Fruit fly (Drosophila melanogaster) whole organism, embryonic: ENCODE results near the gene CG17134.

Experiments
- Asciz ChIP-seq: fragments of 200-800 bp; sonication (Bioruptor generic); optimal IDR thresholded peaks from 2 replicates; lab custom pipeline; 2017; ENCODE audit warnings: missing biosample characterization, mild to moderate bottlenecking, missing genetic modification characterization, missing genetic modification reagents
- Awh ChIP-seq: fragments of 200-800 bp; sonication (Bioruptor generic); IDR thresholded peaks from 2 replicates; pipeline ENCODE4, ENCODE4 v1.3.6; 2022; ENCODE audit warnings: missing biosample characterization, missing genetic modification characterization
- CG10543 ChIP-seq: fragments of 200-800 bp; sonication (Bioruptor generic); optimal IDR thresholded peaks from 3 replicates; lab custom pipeline; 2017; ENCODE audit warnings: missing biosample characterization, mild to moderate bottlenecking, missing genetic modification characterization, moderate library complexity
- CG10959 ChIP-seq: fragments of 200-800 bp; sonication (Bioruptor generic); IDR thresholded peaks from 2 replicates; pipeline ENCODE4 v1.3.6; 2022; ENCODE audit warnings: missing biosample characterization, missing genetic modification characterization
- CG10979 ChIP-seq: fragments of 200-800 bp; sonication (Bioruptor generic); optimal IDR thresholded peaks from 2 replicates; lab custom pipeline; 2018; ENCODE audit warnings: missing biosample characterization, mild to moderate bottlenecking, missing genetic modification characterization, moderate library complexity
- CG11093 ChIP-seq: fragments of 200-800 bp; sonication (Bioruptor generic); IDR thresholded peaks from 3 replicates; pipeline ENCODE4 v1.3.6; 2022; ENCODE audit warnings: missing biosample characterization, missing genetic modification characterization
- CG11695 ChIP-seq: fragments of 200-800 bp; sonication (Bioruptor generic); IDR thresholded peaks from 3 replicates; pipeline ENCODE4 v1.3.6; 2022; ENCODE audit warnings: missing biosample characterization, missing genetic modification characterization
- CG12104 ChIP-seq: fragments of 200-800 bp; sonication (Bioruptor generic); optimal IDR thresholded peaks from 3 replicates; lab custom pipeline; 2016; ENCODE audit warnings: missing biosample characterization, missing genetic modification characterization
- CG12659 ChIP-seq: fragments of 200-800 bp; sonication (Bioruptor generic); optimal IDR thresholded peaks from 3 replicates; lab custom pipeline; 2017; ENCODE audit warnings: mild to moderate bottlenecking, missing biosample characterization, missing genetic modification reagents, missing genetic modification characterization
- CG12942 ChIP-seq: fragments of 200-800 bp; sonication (Bioruptor generic); optimal IDR thresholded peaks from 3 replicates; lab custom pipeline; 2016; ENCODE audit warnings: missing biosample characterization, missing genetic modification characterization
- CG14050 ChIP-seq: fragments of 200-800 bp; sonication (Bioruptor generic); IDR thresholded peaks from 3 replicates; pipeline ENCODE4 v1.3.6; 2022; ENCODE audit warnings: missing biosample characterization, missing genetic modification characterization
- CG15011 ChIP-seq: fragments of 200-800 bp; sonication (Bioruptor generic); optimal IDR thresholded peaks from 3 replicates; lab custom pipeline; 2018; ENCODE audit warnings: missing biosample characterization, mild to moderate bottlenecking, missing genetic modification characterization
- CG17328 ChIP-seq: fragments of 200-800 bp; sonication (Bioruptor generic); IDR thresholded peaks from 2 replicates; pipeline ENCODE4 v1.3.6; 2022; ENCODE audit warnings: missing biosample characterization, missing genetic modification characterization
- CG17359 ChIP-seq: fragments of 200-800 bp; sonication (Bioruptor generic); optimal IDR thresholded peaks from 3 replicates; lab custom pipeline; 2018; ENCODE audit warnings: missing biosample characterization, mild to moderate bottlenecking, missing genetic modification characterization, moderate library complexity
- CG17361 ChIP-seq: fragments of 200-800 bp; sonication (Bioruptor generic); IDR thresholded peaks from 3 replicates; pipeline ENCODE4 v1.3.6; 2022; ENCODE audit warnings: missing biosample characterization, missing genetic modification characterization
- CG18011 ChIP-seq: fragments of 200-800 bp; sonication (Bioruptor generic); optimal IDR thresholded peaks from 2 replicates; lab custom pipeline; 2017; ENCODE audit warnings: missing biosample characterization, missing genetic modification characterization, mild to moderate bottlenecking, moderate library complexity, missing genotype
- CG30403 ChIP-seq: fragments of 200-800 bp; sonication (Bioruptor generic); optimal IDR thresholded peaks from 3 replicates; lab custom pipeline; 2016; ENCODE audit warnings: missing biosample characterization, missing genetic modification characterization
- CG32532 ChIP-seq: fragments of 200-800 bp; sonication (Bioruptor generic); IDR thresholded peaks from 2 replicates; pipeline ENCODE4 v1.3.6; 2022; ENCODE audit warnings: missing biosample characterization, missing genetic modification characterization
- CG3726 ChIP-seq: fragments of 200-800 bp; sonication (Bioruptor generic); IDR thresholded peaks from 3 replicates; pipeline ENCODE4, ENCODE4 v1.3.6; 2022; ENCODE audit warnings: missing biosample characterization, missing genetic modification characterization
- CG4424 ChIP-seq: fragments of 200-800 bp; sonication (Bioruptor generic); optimal IDR thresholded peaks from 3 replicates; lab custom pipeline; 2016; ENCODE audit warnings: missing biosample characterization, missing genetic modification characterization
- CG6689 ChIP-seq: fragments of 200-800 bp; sonication (Bioruptor generic); IDR thresholded peaks from 2 replicates; pipeline ENCODE4 v1.3.6; 2022; ENCODE audit warnings: missing biosample characterization, missing genetic modification characterization
- CG6765 ChIP-seq: fragments of 200-800 bp; sonication (Bioruptor generic); optimal IDR thresholded peaks from 3 replicates; lab custom pipeline; 2017; ENCODE audit warnings: missing biosample characterization, mild to moderate bottlenecking, missing genetic modification characterization
- CG6854 ChIP-seq: fragments of 200-800 bp; sonication (Bioruptor generic); optimal IDR thresholded peaks from 3 replicates; lab custom pipeline; 2017; ENCODE audit warnings: missing biosample characterization, mild to moderate bottlenecking, missing genetic modification characterization
- CG7357 ChIP-seq: fragments of 200-800 bp; sonication (Bioruptor generic); IDR thresholded peaks from 3 replicates; pipeline ENCODE4 v1.3.6; 2022; ENCODE audit warnings: missing biosample characterization, missing genetic modification characterization
- CG8388 ChIP-seq: fragments of 200-800 bp; sonication (Bioruptor generic); optimal IDR thresholded peaks from 2 replicates; lab custom pipeline; 2019; ENCODE audit warnings: missing biosample characterization, mild to moderate bottlenecking, missing genetic modification characterization, moderate library complexity
- CoRest ChIP-seq: fragments of 200-800 bp; sonication (Bioruptor generic); optimal IDR thresholded peaks from 3 replicates; lab custom pipeline; 2018; ENCODE audit warnings: missing biosample characterization, mild to moderate bottlenecking, missing genetic modification characterization, moderate library complexity
- Drgx ChIP-seq: fragments of 200-800 bp; sonication (Bioruptor generic); IDR thresholded peaks from 2 replicates; pipeline ENCODE4 v1.3.6; 2022; ENCODE audit warnings: missing biosample characterization, missing genetic modification characterization
- H2.0 ChIP-seq: fragments of 200-800 bp; sonication (Bioruptor generic); IDR thresholded peaks from 2 replicates; pipeline ENCODE4 v1.3.6; 2022; ENCODE audit warnings: missing biosample characterization, missing genetic modification characterization
- HLH3B ChIP-seq: fragments of 200-800 bp; sonication (Bioruptor generic); IDR thresholded peaks from 2 replicates; pipeline ENCODE4 v1.3.6; 2022; ENCODE audit warnings: missing biosample characterization, missing genetic modification characterization
- Hr51 ChIP-seq, 2 experiments: fragments of 200-800 bp; sonication (Bioruptor generic); optimal IDR thresholded peaks; 2 replicates in 1 of 2; 3 replicates in 1 of 2; lab custom pipeline; 2016 to 2018; ENCODE audit warnings: missing biosample characterization in 2 of 2, missing genetic modification characterization in 2 of 2, mild to moderate bottlenecking in 1 of 2, moderate library complexity in 1 of 2
- Meics ChIP-seq: fragments of 200-800 bp; sonication (Bioruptor generic); optimal IDR thresholded peaks from 2 replicates; lab custom pipeline; 2017; ENCODE audit warnings: missing biosample characterization, mild to moderate bottlenecking, missing genetic modification characterization
- Oli ChIP-seq: fragments of 200-800 bp; sonication (Bioruptor generic); optimal IDR thresholded peaks from 2 replicates; lab custom pipeline; 2018; ENCODE audit warnings: missing biosample characterization, mild to moderate bottlenecking, missing genetic modification characterization, moderate library complexity
- PHDP ChIP-seq: fragments of 200-800 bp; sonication (Bioruptor generic); optimal IDR thresholded peaks from 3 replicates; lab custom pipeline; 2018; ENCODE audit warnings: missing biosample characterization, mild to moderate bottlenecking, missing genetic modification characterization, moderate library complexity
- Ptx1 ChIP-seq: fragments of 200-800 bp; sonication (Bioruptor generic); IDR thresholded peaks from 2 replicates; pipeline ENCODE4 v1.3.6; 2022; ENCODE audit warnings: missing biosample characterization, missing genetic modification characterization
- Xbp1 ChIP-seq: fragments of 200-800 bp; sonication (Bioruptor generic); optimal IDR thresholded peaks from 3 replicates; lab custom pipeline; 2016; ENCODE audit warnings: missing biosample characterization, mild to moderate bottlenecking, missing genetic modification characterization
- ap ChIP-seq: fragments of 200-800 bp; sonication (Bioruptor generic); IDR thresholded peaks from 2 replicates; pipeline ENCODE4 v1.3.6; 2022; ENCODE audit warnings: missing biosample characterization, missing genetic modification characterization
- ara ChIP-seq: fragments of 200-800 bp; sonication (Bioruptor generic); IDR thresholded peaks from 2 replicates; pipeline ENCODE4 v1.3.6; 2022; ENCODE audit warnings: missing biosample characterization, missing genetic modification characterization
- cad ChIP-seq: fragments of >200 bp; optimal IDR thresholded peaks from 2 replicates; lab custom pipeline; 2017; ENCODE audit warnings: missing biosample characterization, missing genetic modification characterization
- caup ChIP-seq: fragments of 200-800 bp; sonication (Bioruptor generic); optimal IDR thresholded peaks from 3 replicates; lab custom pipeline; 2017; ENCODE audit warnings: missing biosample characterization, mild to moderate bottlenecking, missing genetic modification characterization, moderate library complexity; ENCODE audit not compliant: severe bottlenecking
- cg ChIP-seq: fragments of 200-800 bp; sonication (Bioruptor generic); optimal IDR thresholded peaks from 3 replicates; lab custom pipeline; 2019; ENCODE audit warnings: missing biosample characterization, mild to moderate bottlenecking, missing genetic modification characterization, moderate library complexity
- ci ChIP-seq: fragments of 200-800 bp; sonication (Bioruptor generic); IDR thresholded peaks from 3 replicates; pipeline ENCODE4 v1.3.6; 2022; ENCODE audit warnings: missing biosample characterization, missing genetic modification characterization
- dysf ChIP-seq: fragments of 200-800 bp; sonication (Bioruptor generic); IDR thresholded peaks from 3 replicates; pipeline ENCODE4 v1.3.6; 2022; ENCODE audit warnings: missing biosample characterization, missing genetic modification characterization
- fd96Cb ChIP-seq: fragments of 200-800 bp; sonication (Bioruptor generic); optimal IDR thresholded peaks from 2 replicates; lab custom pipeline; 2018; ENCODE audit warnings: missing biosample characterization, mild to moderate bottlenecking, missing genetic modification characterization, moderate library complexity
- hkb ChIP-seq, 2 experiments: fragments of 200-800 bp in 1 of 2; fragments of >200 bp in 1 of 2; sonication (Bioruptor generic) in 1 of 2; IDR thresholded peaks in 1 of 2; optimal IDR thresholded peaks in 1 of 2; 2 replicates each; pipeline versions ENCODE4 v1.3.6 to Lab custom; 2017 to 2022; ENCODE audit warnings: missing biosample characterization in 1 of 2, missing genetic modification characterization in 1 of 2
- ind ChIP-seq: fragments of 200-800 bp; sonication (Bioruptor generic); optimal IDR thresholded peaks from 3 replicates; lab custom pipeline; 2016; ENCODE audit warnings: missing biosample characterization, missing genetic modification characterization
- lmd ChIP-seq: fragments of 200-800 bp; sonication (Bioruptor generic); IDR thresholded peaks from 2 replicates; pipeline ENCODE4 v1.3.6; 2022; ENCODE audit warnings: missing biosample characterization, missing genetic modification characterization
- nmo ChIP-seq: fragments of 200-800 bp; sonication (Bioruptor generic); optimal IDR thresholded peaks from 2 replicates; lab custom pipeline; 2018; ENCODE audit warnings: missing biosample characterization, mild to moderate bottlenecking, missing genetic modification characterization, moderate library complexity
- onecut ChIP-seq: fragments of 200-800 bp; sonication (Bioruptor generic); IDR thresholded peaks from 2 replicates; pipeline ENCODE4 v1.3.6; 2022; ENCODE audit warnings: missing biosample characterization, missing genetic modification characterization

Gene CG17134

dm6 chr2L:10849511-10850191, 29.1 kb downstream of the CG17134 start, which contains the start of gene SmydA-3:
Gene SmydA-3 (plus strand): TSS chr2L:10850141.
- TF ChIP-seq lmd, result 0 out of 2 replicates have a peak, but pooled peaks have one; percentile 27
- TF ChIP-seq CG6854, result no peak
- no peak for TF ChIP-seq CG12942 (GFP tag; lab: Kevin White, UChicago)
- no peak for TF ChIP-seq CG10959
- no peak for TF ChIP-seq cg (GFP tag; lab: Kevin White, UChicago)
- peak; percentile 18 for TF ChIP-seq Oli (tag; lab: Kevin White, UChicago)
- TF ChIP-seq Ptx1 (GFP tag; lab: Robert Waterston, UW), result peak; percentile 20; the same call in 1 of the 2 replicates
- TF ChIP-seq CG17328, result peak; percentile 43; the same call in 1 of the 2 replicates
- TF ChIP-seq CG11695 (GFP tag; lab: Robert Waterston, UW), result peak; percentile 63; the same call in 1 of the 3 replicates
- TF ChIP-seq Xbp1 (GFP tag; lab: Kevin White, UChicago), result peak; percentile 23
- TF ChIP-seq ara (GFP tag; lab: Robert Waterston, UW), result 0 out of 2 replicates have a peak, but pooled peaks have one; percentile 30
- TF ChIP-seq ci (GFP tag; lab: Robert Waterston, UW), result peak; percentile 47; the same call in 1 of the 3 replicates
- 0 out of 3 replicates have a peak, but pooled peaks have one; percentile 9 for TF ChIP-seq CG11093 (GFP tag; lab: Robert Waterston, UW)
- TF ChIP-seq onecut (GFP tag; lab: Robert Waterston, UW), result peak; percentile 84
- peak; percentile 2 for TF ChIP-seq CG8388 (GFP tag; lab: Kevin White, UChicago)
- 0 out of 3 replicates have a peak, but pooled peaks have one; percentile 30 for TF ChIP-seq CG3726
- peak; percentile 28 for TF ChIP-seq PHDP (tag; lab: Kevin White, UChicago)
- TF ChIP-seq fd96Cb (tag; lab: Kevin White, UChicago), result peak; percentile 13
- TF ChIP-seq dysf (GFP tag; lab: Robert Waterston, UW), result peak; percentile 14; the same call in 1 of the 3 replicates
- peak; percentile 49 for TF ChIP-seq CG17359
- peak; percentile 25 for TF ChIP-seq CG10543 (GFP tag; lab: Kevin White, UChicago)
- no peak for TF ChIP-seq hkb (optimal IDR thresholded peaks at IDR 0.05; lab: Kevin White, UChicago)
- peak; percentile 71 for TF ChIP-seq hkb (GFP tag; IDR thresholded peaks at IDR 0.05; lab: Robert Waterston, UW)
- TF ChIP-seq Hr51 (GFP tag; optimal IDR thresholded peaks at IDR 0.05; lab: Kevin White, UChicago), result no peak
- peak; percentile 6 for TF ChIP-seq nmo (GFP tag; lab: Kevin White, UChicago)
- peak; percentile 5 for TF ChIP-seq CG12104 (GFP tag; lab: Kevin White, UChicago)
- peak; percentile 20 for TF ChIP-seq CoRest (tag; lab: Kevin White, UChicago)
- peak; percentile 32 for TF ChIP-seq CG6765 (GFP tag; lab: Kevin White, UChicago)
- TF ChIP-seq CG14050 (GFP tag; lab: Robert Waterston, UW), result 0 out of 3 replicates have a peak, but pooled peaks have one; percentile 10
- TF ChIP-seq caup (GFP tag; lab: Kevin White, UChicago), result peak; percentile 18
- no peak for TF ChIP-seq cad (GFP tag; lab: Kevin White, UChicago)
- TF ChIP-seq Awh, result peak; percentile 62
- peak; percentile 35 for TF ChIP-seq CG4424 (GFP tag; lab: Kevin White, UChicago)
- TF ChIP-seq H2.0 (GFP tag; lab: Robert Waterston, UW), result no peak
- 0 out of 2 replicates have a peak, but pooled peaks have one; percentile 14 for TF ChIP-seq HLH3B (GFP tag; lab: Robert Waterston, UW)
- TF ChIP-seq ap (GFP tag; lab: Robert Waterston, UW), result 0 out of 2 replicates have a peak, but pooled peaks have one; percentile 27
- TF ChIP-seq CG18011 (GFP tag; lab: Kevin White, UChicago), result peak; percentile 18
- no peak; the same call in 2 of the 3 replicates for TF ChIP-seq CG17361 (GFP tag; lab: Robert Waterston, UW)
- TF ChIP-seq Asciz (GFP tag; lab: Kevin White, UChicago), result peak; percentile 5
- TF ChIP-seq CG15011 (GFP tag; lab: Kevin White, UChicago), result no peak
- peak; percentile 8 for TF ChIP-seq CG30403
- TF ChIP-seq CG6689 (GFP tag; lab: Robert Waterston, UW), result no peak
- TF ChIP-seq CG7357 (GFP tag; lab: Robert Waterston, UW), result 0 out of 3 replicates have a peak, but pooled peaks have one; percentile 22
- TF ChIP-seq Drgx (GFP tag; lab: Robert Waterston, UW), result peak; percentile 79
- peak; percentile 23 for TF ChIP-seq CG10979 (tag; lab: Kevin White, UChicago)
- TF ChIP-seq ind (GFP tag; lab: Kevin White, UChicago), result peak; percentile 11
- TF ChIP-seq CG12659 (GFP tag; lab: Kevin White, UChicago), result peak; percentile 32
- peak; percentile 44 for TF ChIP-seq Meics
- TF ChIP-seq CG32532 (GFP tag; lab: Robert Waterston, UW), result peak; percentile 45; the same call in 1 of the 2 replicates
